Fruit fly (Drosophila melanogaster): Measurements from ENCODE around the gene smp-30.
A peak's percentile ranks its signal among the peaks of the same experiment; 100 is the strongest.

Gene smp-30

dm6 chr3R:14714147-14714903 is 36.7 kb downstream of the smp-30 start (continued):
- TF ChIP-seq Dek (tag; optimal IDR thresholded peaks at IDR 0.05) (peak; percentile 22), ind (GFP tag; optimal IDR thresholded peaks at IDR 0.05) (peak; percentile 52), CG8359 (GFP tag; optimal IDR thresholded peaks at IDR 0.05; ENCODE audit: borderline replicate concordance) (peak; percentile 80), CG15269 (tag; optimal IDR thresholded peaks at IDR 0.05) (peak; percentile 69), CG11504 (tag; optimal IDR thresholded peaks at IDR 0.05) (peak; percentile 85), cwo (GFP tag; optimal IDR thresholded peaks at IDR 0.05) (peak; percentile 54), eve (GFP tag; optimal IDR thresholded peaks at IDR 0.05) (no peak), HmgZ (tag; optimal IDR thresholded peaks at IDR 0.05) (no peak), luna (GFP tag; optimal IDR thresholded peaks at IDR 0.05) (no peak), CG2116 (GFP tag; optimal IDR thresholded peaks at IDR 0.05) (no peak), CG8765 (GFP tag; IDR thresholded peaks at IDR 0.05) (peak; percentile 10; the same call in 1 of the 2 replicates), insv (GFP tag; optimal IDR thresholded peaks at IDR 0.05) (peak in 1 of 2 experiments; percentile 18), Meics (GFP tag; optimal IDR thresholded peaks at IDR 0.05) (peak; percentile 28), crol (GFP tag; IDR thresholded peaks at IDR 0.05) (peak; percentile 94), salm (tag; optimal IDR thresholded peaks at IDR 0.05) (peak; percentile 26), CG6791 (GFP tag; IDR thresholded peaks at IDR 0.05; ENCODE audit: partially characterized antibody) (no peak), D19B (GFP tag; optimal IDR thresholded peaks at IDR 0.05) (no peak), Spps (tag; optimal IDR thresholded peaks at IDR 0.05) (peak; percentile 91), nerfin-1 (tag; optimal IDR thresholded peaks at IDR 0.05) (no peak), Med (GFP tag) (peak; percentile 69), Doc3 (GFP tag; IDR thresholded peaks at IDR 0.05; ENCODE audit: partially characterized antibody) (no peak), C15 (GFP tag; IDR thresholded peaks at IDR 0.05) (no peak), vvl (GFP tag; IDR thresholded peaks at IDR 0.05) (no peak), trem (tag; optimal IDR thresholded peaks at IDR 0.05) (peak; percentile 91), z (GFP tag; IDR thresholded peaks at IDR 0.05) (peak; percentile 27; the same call in 1 of the 3 replicates), ftz-f1 (GFP tag; optimal IDR thresholded peaks at IDR 0.05) (no peak), CG3407 (GFP tag; optimal IDR thresholded peaks at IDR 0.05) (no peak), Eip74EF (GFP tag; optimal IDR thresholded peaks at IDR 0.05) (no peak), CG43689 (GFP tag; IDR thresholded peaks at IDR 0.05) (no peak), Nf-YB (GFP tag; optimal IDR thresholded peaks at IDR 0.05) (peak; percentile 58), yki (optimal IDR thresholded peaks at IDR 0.05) (peak; percentile 30), CG15011 (GFP tag; optimal IDR thresholded peaks at IDR 0.05) (peak; percentile 65), sqz (GFP tag; optimal IDR thresholded peaks at IDR 0.05) (peak; percentile 75), Ets97D (GFP tag; optimal IDR thresholded peaks at IDR 0.05) (no peak), CG4360 (GFP tag; IDR thresholded peaks at IDR 0.05) (peak; percentile 100), CG8944 (GFP tag; optimal IDR thresholded peaks at IDR 0.05) (peak; percentile 36), abd-A (tag; optimal IDR thresholded peaks at IDR 0.05) (peak; percentile 63), jing (GFP tag; optimal IDR thresholded peaks at IDR 0.05) (no peak), hb (GFP tag; IDR thresholded peaks at IDR 0.05; ENCODE audit: partially characterized antibody) (no peak), CG12104 (GFP tag; optimal IDR thresholded peaks at IDR 0.05) (peak; percentile 81), CG3847 (GFP tag; IDR thresholded peaks at IDR 0.05) (0 out of 2 replicates have a peak, but pooled peaks have one; percentile 11), psq (GFP tag; optimal IDR thresholded peaks at IDR 0.05) (peak; percentile 91), gro (GFP tag; optimal IDR thresholded peaks at IDR 0.05) (no peak), sd (tag; optimal IDR thresholded peaks at IDR 0.05) (peak; percentile 100), schlank (tag; optimal IDR thresholded peaks at IDR 0.05) (no peak), Awh (GFP tag; IDR thresholded peaks at IDR 0.05) (0 out of 2 replicates have a peak, but pooled peaks have one; percentile 42), gcm (GFP tag; optimal IDR thresholded peaks at IDR 0.05) (peak; percentile 72), Deaf1 (tag; optimal IDR thresholded peaks at IDR 0.05) (peak; percentile 54), CG9437 (GFP tag; optimal IDR thresholded peaks at IDR 0.05) (peak; percentile 30)

Data from whole organism, embryonic.